Fruit fly (Drosophila melanogaster) whole organism, embryonic: Measurements from ENCODE around the gene CG14104.

Experiments
- Antp ChIP-seq: fragments of 200-800 bp; sonication (Bioruptor generic); optimal IDR thresholded peaks from 3 replicates; lab custom pipeline; 2016; ENCODE audit warnings: missing biosample characterization, missing genetic modification characterization
- Bdp1 ChIP-seq: fragments of 200-800 bp; sonication (Bioruptor generic); optimal IDR thresholded peaks from 3 replicates; lab custom pipeline; 2016; ENCODE audit warnings: missing biosample characterization, missing genetic modification characterization
- Blimp-1 ChIP-seq: fragments of 200-800 bp; sonication (Bioruptor generic); optimal IDR thresholded peaks from 3 replicates; lab custom pipeline; 2018; ENCODE audit warnings: missing biosample characterization, missing genetic modification characterization, mild to moderate bottlenecking, moderate library complexity, missing genetic modification reagents
- CG10979 ChIP-seq: fragments of 200-800 bp; sonication (Bioruptor generic); optimal IDR thresholded peaks from 2 replicates; lab custom pipeline; 2018; ENCODE audit warnings: missing biosample characterization, mild to moderate bottlenecking, missing genetic modification characterization, moderate library complexity
- CG11723 ChIP-seq: fragments of 200-800 bp; sonication (Bioruptor generic); optimal IDR thresholded peaks from 2 replicates; lab custom pipeline; 2017; ENCODE audit warnings: missing biosample characterization, mild to moderate bottlenecking, missing genetic modification characterization
- CG12744 ChIP-seq: fragments of 200-800 bp; sonication (Bioruptor generic); optimal IDR thresholded peaks from 2 replicates; lab custom pipeline; 2016; ENCODE audit warnings: missing biosample characterization, missing genetic modification characterization
- CG12769 ChIP-seq: fragments of 200-800 bp; sonication (Bioruptor generic); optimal IDR thresholded peaks from 2 replicates; lab custom pipeline; 2019; ENCODE audit warnings: missing biosample characterization, mild to moderate bottlenecking, missing genetic modification characterization, moderate library complexity
- CG13123 ChIP-seq: fragments of 200-800 bp; sonication (Bioruptor generic); optimal IDR thresholded peaks from 2 replicates; lab custom pipeline; 2016; ENCODE audit warnings: missing biosample characterization, missing genetic modification characterization
- CG13775 ChIP-seq: fragments of 200-800 bp; sonication (Bioruptor generic); optimal IDR thresholded peaks from 3 replicates; lab custom pipeline; 2017; ENCODE audit warnings: missing biosample characterization, mild to moderate bottlenecking, missing genetic modification characterization
- CG14667 ChIP-seq: fragments of 200-800 bp; sonication (Bioruptor generic); IDR thresholded peaks from 2 replicates; pipeline ENCODE4 v1.3.6; 2022; ENCODE audit warnings: missing biosample characterization, missing genetic modification characterization
- CG14710 ChIP-seq: fragments of 200-800 bp; sonication (Bioruptor generic); optimal IDR thresholded peaks from 3 replicates; lab custom pipeline; 2019; ENCODE audit warnings: missing biosample characterization, mild to moderate bottlenecking, missing genetic modification characterization, moderate library complexity
- CG17829 ChIP-seq: fragments of 200-800 bp; optimal IDR thresholded peaks from 2 replicates; lab custom pipeline; 2019; ENCODE audit warnings: missing biosample characterization, mild to moderate bottlenecking, missing genetic modification characterization, moderate library complexity
- CG1792 ChIP-seq: fragments of 200-800 bp; sonication (Bioruptor generic); optimal IDR thresholded peaks from 2 replicates; lab custom pipeline; 2016; ENCODE audit warnings: missing biosample characterization, missing genetic modification characterization
- CG2712 ChIP-seq: fragments of 200-800 bp; optimal IDR thresholded peaks from 3 replicates; lab custom pipeline; 2019; ENCODE audit warnings: missing biosample characterization, mild to moderate bottlenecking, missing genetic modification characterization, moderate library complexity
- CG30020 ChIP-seq: fragments of 200-800 bp; optimal IDR thresholded peaks from 2 replicates; lab custom pipeline; 2019; ENCODE audit warnings: missing biosample characterization, mild to moderate bottlenecking, missing genetic modification characterization, moderate library complexity
- CG30431 ChIP-seq: fragments of 200-800 bp; sonication (Bioruptor generic); optimal IDR thresholded peaks from 2 replicates; lab custom pipeline; 2017; ENCODE audit warnings: missing biosample characterization, missing genetic modification characterization
- CG31365 ChIP-seq: fragments of 200-800 bp; sonication (Bioruptor generic); optimal IDR thresholded peaks from 2 replicates; lab custom pipeline; 2018; ENCODE audit warnings: missing biosample characterization, mild to moderate bottlenecking, missing genetic modification characterization
- CG3726 ChIP-seq: fragments of 200-800 bp; sonication (Bioruptor generic); IDR thresholded peaks from 3 replicates; pipeline ENCODE4, ENCODE4 v1.3.6; 2022; ENCODE audit warnings: missing biosample characterization, missing genetic modification characterization
- CG3995 ChIP-seq: fragments of 200-800 bp; sonication (Bioruptor generic); optimal IDR thresholded peaks from 3 replicates; lab custom pipeline; 2016; ENCODE audit warnings: missing biosample characterization, missing genetic modification characterization
- CG6683 ChIP-seq: fragments of 200-800 bp; sonication (Bioruptor generic); optimal IDR thresholded peaks from 2 replicates; lab custom pipeline; 2017; ENCODE audit warnings: missing biosample characterization, mild to moderate bottlenecking, missing genetic modification characterization, missing genetic modification reagents
- CG7839 ChIP-seq: fragments of 200-800 bp; sonication (Bioruptor generic); optimal IDR thresholded peaks from 3 replicates; lab custom pipeline; 2018; ENCODE audit warnings: missing biosample characterization, mild to moderate bottlenecking, missing genetic modification characterization, moderate library complexity
- CG8359 ChIP-seq: fragments of 200-800 bp; sonication (Bioruptor generic); optimal IDR thresholded peaks from 2 replicates; lab custom pipeline; 2017; ENCODE audit warnings: missing biosample characterization, mild to moderate bottlenecking, missing genetic modification characterization, borderline replicate concordance
- CG8388 ChIP-seq: fragments of 200-800 bp; sonication (Bioruptor generic); optimal IDR thresholded peaks from 2 replicates; lab custom pipeline; 2019; ENCODE audit warnings: missing biosample characterization, mild to moderate bottlenecking, missing genetic modification characterization, moderate library complexity
- Chrac-16 ChIP-seq: fragments of 200-800 bp; sonication (Bioruptor generic); optimal IDR thresholded peaks from 3 replicates; lab custom pipeline; 2016; ENCODE audit warnings: missing biosample characterization, missing genetic modification characterization
- CrebB ChIP-seq: fragments of 200-800 bp; sonication (Bioruptor generic); optimal IDR thresholded peaks from 3 replicates; lab custom pipeline; 2018; ENCODE audit warnings: missing biosample characterization, mild to moderate bottlenecking, missing genetic modification characterization
- Drgx ChIP-seq: fragments of 200-800 bp; sonication (Bioruptor generic); IDR thresholded peaks from 2 replicates; pipeline ENCODE4 v1.3.6; 2022; ENCODE audit warnings: missing biosample characterization, missing genetic modification characterization
- Lpt ChIP-seq: fragments of >200 bp; optimal IDR thresholded peaks from 2 replicates; lab custom pipeline; 2018; ENCODE audit warnings: missing biosample characterization, missing genetic modification characterization
- Nf-YB ChIP-seq: fragments of 200-800 bp; sonication (Bioruptor generic); optimal IDR thresholded peaks from 3 replicates; lab custom pipeline; 2019; ENCODE audit warnings: missing biosample characterization, mild to moderate bottlenecking, missing genetic modification characterization, moderate library complexity
- Sry-δ ChIP-seq: fragments of 200-800 bp; sonication (Bioruptor generic); optimal IDR thresholded peaks from 2 replicates; lab custom pipeline; 2016; ENCODE audit warnings: missing biosample characterization, missing genetic modification characterization
- Vsx1 ChIP-seq: fragments of 200-800 bp; sonication (Bioruptor generic); optimal IDR thresholded peaks from 2 replicates; lab custom pipeline; 2017; ENCODE audit warnings: missing biosample characterization, mild to moderate bottlenecking, missing genetic modification characterization, missing genetic modification reagents
- ap ChIP-seq: fragments of 200-800 bp; sonication (Bioruptor generic); IDR thresholded peaks from 2 replicates; pipeline ENCODE4 v1.3.6; 2022; ENCODE audit warnings: missing biosample characterization, missing genetic modification characterization
- bab2 ChIP-seq: fragments of 200-800 bp; sonication (Bioruptor generic); optimal IDR thresholded peaks from 2 replicates; lab custom pipeline; 2016; ENCODE audit warnings: missing biosample characterization, missing genetic modification characterization
- ci ChIP-seq: fragments of 200-800 bp; sonication (Bioruptor generic); IDR thresholded peaks from 3 replicates; pipeline ENCODE4 v1.3.6; 2022; ENCODE audit warnings: missing biosample characterization, missing genetic modification characterization
- dan ChIP-seq: fragments of 200-800 bp; sonication (Bioruptor generic); IDR thresholded peaks from 2 replicates; pipeline ENCODE4 v1.3.6; 2022; ENCODE audit warnings: missing biosample characterization, missing genetic modification characterization
- fd64A ChIP-seq: fragments of 200-800 bp; sonication (Bioruptor generic); optimal IDR thresholded peaks from 3 replicates; lab custom pipeline; 2018; ENCODE audit warnings: missing biosample characterization, mild to moderate bottlenecking, missing genetic modification characterization
- grau ChIP-seq: fragments of 200-800 bp; optimal IDR thresholded peaks from 3 replicates; lab custom pipeline; 2019; ENCODE audit warnings: missing biosample characterization, mild to moderate bottlenecking, missing genetic modification characterization, moderate library complexity
- her ChIP-seq: fragments of 200-800 bp; sonication (Bioruptor generic); optimal IDR thresholded peaks from 2 replicates; lab custom pipeline; 2016; ENCODE audit warnings: missing biosample characterization, missing genetic modification characterization
- hkb ChIP-seq, 2 experiments: fragments of 200-800 bp in 1 of 2; fragments of >200 bp in 1 of 2; sonication (Bioruptor generic) in 1 of 2; IDR thresholded peaks in 1 of 2; optimal IDR thresholded peaks in 1 of 2; 2 replicates each; pipeline versions ENCODE4 v1.3.6 to Lab custom; 2017 to 2022; ENCODE audit warnings: missing biosample characterization in 1 of 2, missing genetic modification characterization in 1 of 2
- lbe ChIP-seq: fragments of 200-800 bp; sonication (Bioruptor generic); optimal IDR thresholded peaks from 2 replicates; lab custom pipeline; 2016; ENCODE audit warnings: missing biosample characterization, mild to moderate bottlenecking, missing genetic modification characterization
- lola ChIP-seq, 3 experiments: fragments of >200 bp in 2 of 3; fragments of 200-800 bp in 1 of 3; sonication (Bioruptor generic) in 1 of 3; optimal IDR thresholded peaks; 2 replicates each; lab custom pipeline; 2017 to 2019; ENCODE audit warnings: missing biosample characterization in 3 of 3, missing genetic modification characterization in 3 of 3, mild to moderate bottlenecking in 1 of 3, moderate library complexity in 1 of 3
- maf-S ChIP-seq: fragments of 200-800 bp; sonication (Bioruptor generic); optimal IDR thresholded peaks from 2 replicates; lab custom pipeline; 2016; ENCODE audit warnings: missing biosample characterization, missing genetic modification characterization
- mam ChIP-seq: fragments of 200-800 bp; sonication (Bioruptor generic); optimal IDR thresholded peaks from 3 replicates; lab custom pipeline; 2016; ENCODE audit warnings: missing biosample characterization, missing genetic modification characterization
- org-1 ChIP-seq: fragments of 200-800 bp; sonication (Bioruptor generic); optimal IDR thresholded peaks from 2 replicates; lab custom pipeline; 2017; ENCODE audit warnings: missing biosample characterization, missing genetic modification characterization
- otp ChIP-seq: fragments of 200-800 bp; sonication (Bioruptor generic); IDR thresholded peaks from 3 replicates; pipeline ENCODE4, ENCODE4 v1.3.6; 2022; ENCODE audit warnings: missing biosample characterization, missing genetic modification characterization
- prd ChIP-seq, 3 experiments: fragments of >200 bp in 2 of 3; fragments of 200-800 bp in 1 of 3; sonication (Bioruptor generic) in 1 of 3; optimal IDR thresholded peaks in 2 of 3; IDR thresholded peaks in 1 of 3; 2 replicates in 2 of 3; 3 replicates in 1 of 3; pipeline versions ENCODE4 v1.3.6 to Lab custom; 2017 to 2022; ENCODE audit warnings: missing biosample characterization in 1 of 3, missing genetic modification characterization in 1 of 3
- rib ChIP-seq: fragments of 200-800 bp; sonication (Bioruptor generic); IDR thresholded peaks from 2 replicates; pipeline ENCODE4 v1.3.6; 2022; ENCODE audit warnings: missing biosample characterization, missing genetic modification characterization
- sd ChIP-seq: fragments of 200-800 bp; sonication (Bioruptor generic); optimal IDR thresholded peaks from 3 replicates; lab custom pipeline; 2018; ENCODE audit warnings: missing biosample characterization, mild to moderate bottlenecking, missing genetic modification characterization, moderate library complexity
- sisA ChIP-seq: fragments of 200-800 bp; sonication (Bioruptor generic); IDR thresholded peaks from 2 replicates; pipeline ENCODE4 v1.3.6; 2022; ENCODE audit warnings: missing biosample characterization, missing genetic modification characterization
- sna ChIP-seq: fragments of 200-800 bp; sonication (Bioruptor generic); IDR thresholded peaks from 2 replicates; pipeline ENCODE4 v1.3.6; 2022; ENCODE audit warnings: missing biosample characterization, missing genetic modification characterization; ENCODE audit not compliant: partially characterized antibody
- tna ChIP-seq: fragments of 200-800 bp; sonication (Bioruptor generic); IDR thresholded peaks from 2 replicates; pipeline ENCODE4 v1.3.6; 2022; ENCODE audit warnings: missing biosample characterization, missing genetic modification characterization; ENCODE audit not compliant: partially characterized antibody

The CG14104 gene

DNA sequence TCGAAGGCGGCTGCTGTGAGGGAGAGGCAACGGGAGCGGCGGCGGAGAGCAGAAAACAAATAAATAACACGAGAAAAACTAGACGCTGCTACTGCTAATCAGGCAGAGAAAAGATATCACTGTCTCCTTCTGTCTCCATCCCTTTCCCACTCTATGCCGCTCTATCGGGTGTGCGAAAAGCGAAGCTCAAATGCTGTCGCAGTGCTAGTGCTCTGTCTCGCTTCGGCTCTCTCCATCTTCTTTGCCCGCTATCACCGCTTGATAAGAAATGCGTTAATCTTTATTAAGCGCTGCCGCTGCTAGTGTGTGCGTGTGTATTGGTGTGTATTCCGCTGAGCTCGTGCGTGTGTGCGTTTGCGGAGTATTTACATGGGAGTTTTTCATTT is 15.3 kb downstream of the CG14104 start (continued):
- TF ChIP-seq hkb (optimal IDR thresholded peaks at IDR 0.05; lab: Kevin White, UChicago) (no peak), hkb (GFP tag; IDR thresholded peaks at IDR 0.05; lab: Robert Waterston, UW) (peak; percentile 45), her (peak; percentile 2), rib (GFP tag; lab: Robert Waterston, UW) (peak; percentile 95), CG2712 (tag; lab: Kevin White, UChicago) (no peak), CG13123 (no peak), CG14667 (no peak), lbe (no peak), CG6683 (GFP tag; lab: Kevin White, UChicago) (no peak), mam (no peak), Chrac-16 (GFP tag; lab: Kevin White, UChicago) (no peak), Antp (GFP tag; lab: Kevin White, UChicago) (no peak), sna (GFP tag; lab: Robert Waterston, UW) (peak; percentile 36; the same call in 1 of the 2 replicates), Nf-YB (peak; percentile 12), otp (GFP tag; lab: Robert Waterston, UW) (peak; percentile 73), CG8388 (no peak), CG14710 (tag; lab: Kevin White, UChicago) (no peak), CrebB (tag; lab: Kevin White, UChicago) (peak; percentile 14), org-1 (GFP tag; lab: Kevin White, UChicago) (no peak), CG7839 (tag; lab: Kevin White, UChicago) (no peak), CG3726 (GFP tag; lab: Robert Waterston, UW) (no peak), Drgx (GFP tag; lab: Robert Waterston, UW) (no peak; the same call in 1 of the 2 replicates), CG8359 (GFP tag; lab: Kevin White, UChicago) (no peak), CG31365 (peak; percentile 18), ap (GFP tag; lab: Robert Waterston, UW) (no peak), CG13775 (no peak), bab2 (GFP tag; lab: Kevin White, UChicago) (no peak), CG10979 (tag; lab: Kevin White, UChicago) (no peak), CG30431 (no peak), ci (GFP tag; lab: Robert Waterston, UW) (peak; percentile 71; the same call in 2 of the 3 replicates), grau (no peak), prd (optimal IDR thresholded peaks at IDR 0.05; lab: Kevin White, UChicago) (no peak), prd (GFP tag; IDR thresholded peaks at IDR 0.05; lab: Robert Waterston, UW) (no peak), CG17829 (no peak), sd (tag; lab: Kevin White, UChicago) (peak; percentile 80), CG30020 (no peak), lola (GFP tag; optimal IDR thresholded peaks at IDR 0.05; lab: Kevin White, UChicago) (no peak), CG12744 (GFP tag; lab: Kevin White, UChicago) (no peak), Lpt (no peak), Blimp-1 (GFP tag; lab: Kevin White, UChicago) (no peak), tna (GFP tag; lab: Robert Waterston, UW) (no peak), sisA (GFP tag; lab: Robert Waterston, UW) (no peak), Vsx1 (GFP tag; lab: Kevin White, UChicago) (peak; percentile 82), CG11723 (GFP tag; lab: Kevin White, UChicago) (no peak), dan (no peak), Bdp1 (no peak), CG1792 (GFP tag; lab: Kevin White, UChicago) (no peak), Sry-δ (no peak), CG12769 (tag; lab: Kevin White, UChicago) (peak; percentile 82), maf-S (GFP tag; lab: Kevin White, UChicago) (no peak), fd64A (GFP tag; lab: Kevin White, UChicago) (peak; percentile 17), CG3995 (GFP tag; lab: Kevin White, UChicago) (no peak)
